Worm (Caenorhabditis elegans): ENCODE results near the gene C55C3.73.

DNA sequence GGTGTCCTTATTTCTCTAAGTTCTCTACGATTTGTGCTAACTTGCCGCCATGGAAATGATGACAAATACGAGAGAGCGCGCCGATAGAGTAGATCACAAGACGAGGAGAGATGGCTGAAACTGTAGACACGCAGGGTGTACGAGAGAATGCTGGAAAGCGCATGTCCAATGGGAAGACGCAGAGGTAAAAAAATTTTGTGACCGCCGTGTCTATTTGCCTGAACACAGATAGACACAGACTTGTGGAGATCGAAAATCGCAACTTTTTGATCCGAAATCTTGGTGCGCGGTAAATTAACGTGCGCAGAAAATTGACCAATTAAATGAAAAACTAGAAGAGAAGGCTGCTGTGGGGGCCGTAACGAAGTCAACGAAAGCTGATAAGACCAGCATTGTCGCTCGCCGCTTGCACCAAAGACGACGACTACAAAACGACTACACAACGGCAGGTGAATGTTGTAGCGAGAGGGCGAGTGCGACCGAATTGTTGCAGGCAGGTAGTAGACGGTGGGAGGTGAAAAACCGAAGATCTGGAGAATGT, 46.1 kb downstream of the C55C3.73 start:
- TF ChIP-seq lin-39 (tag; optimal IDR thresholded peaks at IDR 0.05) (no peak), sox-4 (tag; optimal IDR thresholded peaks at IDR 0.05) (no peak), hpl-2 (GFP tag; optimal IDR thresholded peaks at IDR 0.05) (no peak), pag-3 (tag; optimal IDR thresholded peaks at IDR 0.05; ENCODE audit: borderline replicate concordance, insufficient read depth) (no peak), ets-5 (GFP tag; IDR thresholded peaks at IDR 0.05) (no peak), unc-62 (GFP tag; optimal IDR thresholded peaks at IDR 0.05) (no peak), nhr-237 (tag; optimal IDR thresholded peaks at IDR 0.05) (peak; percentile 45), snu-23 (GFP tag; optimal IDR thresholded peaks at IDR 0.05) (peak; percentile 93), ceh-88 (GFP tag; IDR thresholded peaks at IDR 0.05) (peak; percentile 56; the same call in 1 of the 2 replicates), fos-1 (tag; optimal IDR thresholded peaks at IDR 0.05) (peak; percentile 48), unc-30 (tag; optimal IDR thresholded peaks at IDR 0.05) (no peak), ama-1 (optimal IDR thresholded peaks at IDR 0.05) (no peak), aly-2 (tag; optimal IDR thresholded peaks at IDR 0.05) (no peak), irx-1 (tag; optimal IDR thresholded peaks at IDR 0.05) (peak; percentile 75)

All from whole organism, L1 larva.